Worm (Caenorhabditis elegans) whole organism, L1 larva: ENCODE data around the gene Y57A10B.7.

ENCODE experiments used
- C04F5.9 ChIP-seq: sonication (generic microtip); optimal IDR thresholded peaks from 2 replicates; lab custom pipeline; 2016; ENCODE audit warnings: missing genetic modification characterization, missing compliant biosample characterization
- C34B4.2 ChIP-seq: sonication (generic microtip); optimal IDR thresholded peaks from 2 replicates; lab custom pipeline; 2017; ENCODE audit warnings: mild to moderate bottlenecking, missing genetic modification characterization, missing compliant biosample characterization
- F16B12.6 ChIP-seq: fragments of 150-350 bp; optimal IDR thresholded peaks from 2 replicates; lab custom pipeline; 2014; ENCODE audit warnings: missing biosample characterization, missing genetic modification characterization
- Y116A8C.19 ChIP-seq: sonication (generic microtip); optimal IDR thresholded peaks from 2 replicates; lab custom pipeline; 2016; ENCODE audit warnings: missing compliant biosample characterization, missing genetic modification characterization, borderline replicate concordance
- aha-1 ChIP-seq: fragments of 150-350 bp; optimal IDR thresholded peaks from 2 replicates; lab custom pipeline; 2014; ENCODE audit warnings: missing biosample characterization, missing genetic modification characterization
- alr-1 ChIP-seq: fragments of 200-800 bp; sonication (Bioruptor generic); optimal IDR thresholded peaks from 2 replicates; lab custom pipeline; 2018; ENCODE audit warnings: borderline replicate concordance, mild to moderate bottlenecking, missing genetic modification characterization, missing compliant biosample characterization
- blmp-1 ChIP-seq: fragments of 150-350 bp; optimal IDR thresholded peaks from 2 replicates; lab custom pipeline; 2014; ENCODE audit warnings: missing biosample characterization, missing genetic modification characterization
- ceh-8 ChIP-seq: fragments of 200-800 bp; sonication (Bioruptor generic); optimal IDR thresholded peaks from 2 replicates; lab custom pipeline; 2018; ENCODE audit warnings: mild to moderate bottlenecking, missing genetic modification characterization, moderate library complexity, missing compliant biosample characterization
- ceh-82 ChIP-seq, 3 experiments: fragments of 150-350 bp in 1 of 3; sonication (generic microtip) in 2 of 3; optimal IDR thresholded peaks; 2 replicates each; lab custom pipeline; 2014 to 2017; ENCODE audit warnings: missing biosample characterization in 3 of 3, missing genetic modification characterization in 3 of 3
- ceh-90 ChIP-seq: sonication (generic microtip); optimal IDR thresholded peaks from 2 replicates; lab custom pipeline; 2016; ENCODE audit warnings: missing genetic modification characterization, missing compliant biosample characterization
- dpl-1 ChIP-seq, 3 experiments: fragments of 150-350 bp in 2 of 3; sonication (generic microtip) in 1 of 3; optimal IDR thresholded peaks; 2 replicates each; lab custom pipeline; 2014 to 2017; ENCODE audit warnings: missing biosample characterization in 3 of 3, missing genetic modification characterization in 3 of 3, missing genetic modification reagents in 3 of 3
- efl-1 ChIP-seq, 4 experiments: fragments of 150-350 bp; optimal IDR thresholded peaks in 3 of 4; peaks in 1 of 4; 1 replicate in 1 of 4; 2 replicates in 3 of 4; lab custom pipeline; 2014; ENCODE audit warnings: missing biosample characterization in 2 of 4, missing genetic modification characterization in 2 of 4, missing genetic modification reagents in 2 of 4
- egl-13 ChIP-seq: sonication (generic microtip); optimal IDR thresholded peaks from 2 replicates; lab custom pipeline; 2016; ENCODE audit warnings: missing genotype, missing genetic modification reagents, missing genetic modification characterization, missing compliant biosample characterization
- elt-2 ChIP-seq: sonication (generic microtip); optimal IDR thresholded peaks from 2 replicates; lab custom pipeline; 2016; ENCODE audit warnings: missing genetic modification characterization, mild to moderate bottlenecking, inconsistent platforms, missing compliant biosample characterization, missing genetic modification reagents
- elt-3 ChIP-seq, 6 experiments: fragments of 150-350 bp in 1 of 6; sonication (generic microtip); optimal IDR thresholded peaks; 2 replicates each; lab custom pipeline; 2017 to 2018; ENCODE audit warnings: missing biosample characterization in 6 of 6, missing genetic modification characterization in 6 of 6, inconsistent platforms in 1 of 6
- fkh-4 ChIP-seq: sonication (generic microtip); optimal IDR thresholded peaks from 2 replicates; lab custom pipeline; 2016; ENCODE audit warnings: missing compliant biosample characterization, missing genetic modification characterization, borderline replicate concordance
- hpl-2 ChIP-seq: fragments of 150-350 bp; optimal IDR thresholded peaks from 2 replicates; lab custom pipeline; 2014; ENCODE audit warnings: missing biosample characterization, missing genetic modification reagents, missing genetic modification characterization
- isw-1 ChIP-seq: fragments of 200-800 bp; sonication (Bioruptor generic); IDR thresholded peaks from 2 replicates; pipeline ENCODE4 v1.3.6; 2022; ENCODE audit warnings: missing genetic modification characterization, missing compliant biosample characterization
- lin-13 ChIP-seq: fragments of 150-350 bp; optimal IDR thresholded peaks from 2 replicates; lab custom pipeline; 2014; ENCODE audit warnings: missing biosample characterization, missing genetic modification reagents, missing genetic modification characterization
- lin-14 ChIP-seq: fragments of 200-800 bp; sonication (Bioruptor generic); optimal IDR thresholded peaks from 2 replicates; lab custom pipeline; 2018; ENCODE audit warnings: mild to moderate bottlenecking, missing genetic modification characterization, moderate library complexity, missing compliant biosample characterization
- lin-35 ChIP-seq, 2 experiments: fragments of 150-350 bp; optimal IDR thresholded peaks; 2 replicates each; lab custom pipeline; 2014; ENCODE audit warnings: missing biosample characterization in 2 of 2, missing genetic modification characterization in 2 of 2, missing genetic modification reagents in 2 of 2
- lin-39 ChIP-seq: fragments of 150-350 bp; optimal IDR thresholded peaks from 2 replicates; lab custom pipeline; 2014; ENCODE audit warnings: missing biosample characterization, missing genetic modification reagents, missing genetic modification characterization
- lsy-2 ChIP-seq, 2 experiments: fragments of 150-350 bp; optimal IDR thresholded peaks; 2 replicates each; lab custom pipeline; 2014; ENCODE audit warnings: missing biosample characterization in 2 of 2, missing genetic modification characterization in 2 of 2
- mdl-1 ChIP-seq, 2 experiments: fragments of 150-350 bp; optimal IDR thresholded peaks; 2 replicates each; lab custom pipeline; 2014 to 2017; ENCODE audit warnings: missing biosample characterization in 2 of 2, missing genetic modification characterization in 2 of 2, inconsistent platforms in 1 of 2
- mep-1 ChIP-seq: fragments of 150-350 bp; optimal IDR thresholded peaks from 2 replicates; lab custom pipeline; 2014; ENCODE audit warnings: missing biosample characterization, missing genetic modification characterization
- nhr-11 ChIP-seq: fragments of 150-350 bp; optimal IDR thresholded peaks from 2 replicates; lab custom pipeline; 2014; ENCODE audit warnings: missing biosample characterization, missing genetic modification characterization
- nhr-12 ChIP-seq: sonication (generic microtip); optimal IDR thresholded peaks from 2 replicates; lab custom pipeline; 2017; ENCODE audit warnings: missing biosample characterization, missing genetic modification characterization
- nhr-19 ChIP-seq: fragments of 200-800 bp; sonication (Bioruptor generic); conservative IDR thresholded peaks from 2 replicates; pipeline ENCODE4 v1.3.6; 2022; ENCODE audit warnings: missing genetic modification characterization, missing compliant biosample characterization
- nhr-71 ChIP-seq: sonication (generic microtip); optimal IDR thresholded peaks from 2 replicates; lab custom pipeline; 2016; ENCODE audit warnings: mild to moderate bottlenecking, missing genetic modification characterization, moderate library complexity, missing compliant biosample characterization
- nhr-76 ChIP-seq: sonication (generic microtip); optimal IDR thresholded peaks from 2 replicates; lab custom pipeline; 2017; ENCODE audit warnings: missing biosample characterization, missing genetic modification characterization
- nhr-85 ChIP-seq: sonication (generic microtip); peaks from one replicate; lab custom pipeline; 2016; ENCODE audit warnings: missing genetic modification characterization, inconsistent platforms, missing compliant biosample characterization
- rnt-1 ChIP-seq: sonication (generic microtip); optimal IDR thresholded peaks from 2 replicates; lab custom pipeline; 2016; ENCODE audit warnings: mild to moderate bottlenecking, missing genetic modification characterization, moderate library complexity, missing compliant biosample characterization
- snpc-4 ChIP-seq: fragments of 150-350 bp; optimal IDR thresholded peaks from 2 replicates; lab custom pipeline; 2014; ENCODE audit warnings: missing biosample characterization, missing genetic modification characterization
- snu-23 ChIP-seq: sonication (generic microtip); optimal IDR thresholded peaks from 2 replicates; lab custom pipeline; 2016; ENCODE audit warnings: missing genetic modification characterization, missing compliant biosample characterization
- sup-37 ChIP-seq: fragments of 200-800 bp; sonication (Bioruptor generic); optimal IDR thresholded peaks from 2 replicates; lab custom pipeline; 2018; ENCODE audit warnings: mild to moderate bottlenecking, missing genetic modification characterization, missing compliant biosample characterization
- swsn-7 ChIP-seq: sonication (generic microtip); optimal IDR thresholded peaks from 2 replicates; lab custom pipeline; 2016; ENCODE audit warnings: missing genetic modification characterization, missing compliant biosample characterization
- tbx-2 ChIP-seq: sonication (generic microtip); optimal IDR thresholded peaks from 2 replicates; lab custom pipeline; 2016; ENCODE audit warnings: missing genetic modification characterization, missing compliant biosample characterization
- unc-30 ChIP-seq: sonication (generic microtip); optimal IDR thresholded peaks from 2 replicates; lab custom pipeline; 2017; ENCODE audit warnings: missing biosample characterization, missing genetic modification characterization
- unc-98 ChIP-seq: fragments of 200-800 bp; sonication (Bioruptor generic); IDR thresholded peaks from 2 replicates; pipeline ENCODE4 v1.3.6; 2022; ENCODE audit warnings: missing genetic modification characterization, missing compliant biosample characterization
- xbp-1 ChIP-seq: sonication (generic microtip); optimal IDR thresholded peaks from 2 replicates; lab custom pipeline; 2016; ENCODE audit warnings: missing genetic modification characterization, missing compliant biosample characterization
- zag-1 ChIP-seq: fragments of 150-350 bp; optimal IDR thresholded peaks from 2 replicates; lab custom pipeline; 2014; ENCODE audit warnings: missing biosample characterization, missing genetic modification characterization
- ztf-11 ChIP-seq, 2 experiments: sonication (generic microtip); optimal IDR thresholded peaks; 2 replicates each; lab custom pipeline; 2016 to 2017; ENCODE audit warnings: missing genetic modification characterization in 2 of 2, missing biosample characterization in 1 of 2, missing compliant biosample characterization in 1 of 2
- ztf-4 ChIP-seq: fragments of 150-350 bp; optimal IDR thresholded peaks from 2 replicates; lab custom pipeline; 2014; ENCODE audit warnings: missing biosample characterization, missing genetic modification characterization

Gene Y57A10B.7

DNA sequence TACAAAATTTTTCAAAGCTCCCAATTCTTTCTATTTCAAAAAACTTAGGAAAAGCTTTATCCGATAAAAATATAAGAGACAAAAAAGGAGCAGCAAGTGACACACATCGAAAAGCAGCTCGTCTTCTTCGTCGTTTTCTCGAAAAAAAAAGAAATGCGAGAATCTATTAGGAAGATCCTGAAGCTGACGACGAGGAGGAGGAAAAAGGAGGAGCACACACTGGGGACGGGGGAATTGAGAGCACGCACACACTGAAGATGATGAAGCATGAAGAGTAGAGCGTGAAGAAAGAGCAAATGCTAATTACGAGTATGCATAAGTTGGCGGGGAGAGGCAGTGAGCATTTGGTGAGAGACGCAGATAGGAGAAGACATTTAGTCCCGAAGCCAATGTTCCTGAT is 19.7 kb downstream of the Y57A10B.7 start (continued):
- TF ChIP-seq aha-1 (tag; lab: Kevin White, UChicago): no peak
- TF ChIP-seq sup-37: no peak
- TF ChIP-seq elt-2 (tag; lab: Kevin White, UChicago): no peak
- no peak for TF ChIP-seq tbx-2 (tag; lab: Kevin White, UChicago)
- no peak for TF ChIP-seq isw-1 (GFP tag; lab: Robert Waterston, UW)
- no peak for TF ChIP-seq nhr-76
- TF ChIP-seq lsy-2 (tag; optimal IDR thresholded peaks at IDR 0.05; lab: Kevin White, UChicago): peak in 1 of 2 experiments; percentile 1
- TF ChIP-seq ceh-82 (tag; optimal IDR thresholded peaks at IDR 0.05; lab: Kevin White, UChicago): peak in 1 of 3 experiments; percentile 43
- no peak for TF ChIP-seq C34B4.2 (tag; lab: Kevin White, UChicago)
- TF ChIP-seq dpl-1 (GFP tag; optimal IDR thresholded peaks at IDR 0.05; lab: Kevin White, UChicago): no peak
- TF ChIP-seq ztf-4 (tag; lab: Kevin White, UChicago): no peak
- TF ChIP-seq nhr-19 (GFP tag; lab: Robert Waterston, UW): no peak
- no peak for TF ChIP-seq lin-13 (GFP tag; lab: Kevin White, UChicago)
- TF ChIP-seq nhr-85: no peak
- TF ChIP-seq, all 84 proteins: peak for 8

DNA sequence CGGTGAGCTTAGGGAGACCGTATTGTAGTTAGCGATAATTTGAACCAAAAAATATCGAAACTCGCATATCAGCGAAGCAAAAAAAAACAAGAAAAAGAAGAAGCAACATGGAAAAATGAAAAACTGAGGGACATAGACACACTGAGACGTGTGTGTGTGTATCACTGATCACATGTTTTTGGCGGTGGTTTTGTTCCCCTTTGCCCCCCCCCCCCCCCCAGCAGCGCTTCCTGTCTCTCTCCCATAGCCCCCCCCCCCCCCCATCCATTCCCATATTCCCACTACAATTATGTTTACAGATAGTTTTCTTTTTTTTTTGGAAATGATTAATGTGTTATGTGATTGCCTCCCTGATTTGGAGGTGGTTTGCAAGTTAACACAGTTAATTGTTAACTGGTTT is 24.4 kb downstream of the Y57A10B.7 start:
- TF ChIP-seq ztf-4 (tag; lab: Kevin White, UChicago) (no peak), swsn-7 (tag; lab: Kevin White, UChicago) (no peak), lin-14 (peak; percentile 57)

DNA sequence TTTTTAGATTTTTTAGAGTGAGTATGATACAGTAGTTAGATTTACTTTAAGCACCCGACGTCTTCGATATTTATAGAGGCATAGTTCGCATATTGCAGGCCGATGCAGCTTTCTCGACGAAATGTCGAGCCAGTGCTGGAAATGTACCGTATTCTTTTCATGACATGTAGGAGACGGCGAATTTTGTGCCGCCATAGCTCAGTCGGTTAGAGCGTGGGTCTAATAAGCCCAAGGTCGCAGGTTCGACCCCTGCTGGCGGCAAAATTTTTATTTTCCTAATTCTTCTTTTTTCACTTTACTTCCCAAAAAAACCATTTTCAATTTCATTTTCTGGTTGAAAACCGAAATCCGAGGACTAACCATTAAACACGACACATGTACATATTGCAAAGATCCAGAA is 31.3 kb downstream of the Y57A10B.7 start:
- TF ChIP-seq F16B12.6: no peak
- no peak for TF ChIP-seq ceh-90
- TF ChIP-seq dpl-1 (GFP tag; optimal IDR thresholded peaks at IDR 0.05; lab: Kevin White, UChicago): no peak
- TF ChIP-seq hpl-2 (GFP tag; lab: Kevin White, UChicago): no peak
- TF ChIP-seq mep-1 (tag; lab: Kevin White, UChicago): no peak

DNA sequence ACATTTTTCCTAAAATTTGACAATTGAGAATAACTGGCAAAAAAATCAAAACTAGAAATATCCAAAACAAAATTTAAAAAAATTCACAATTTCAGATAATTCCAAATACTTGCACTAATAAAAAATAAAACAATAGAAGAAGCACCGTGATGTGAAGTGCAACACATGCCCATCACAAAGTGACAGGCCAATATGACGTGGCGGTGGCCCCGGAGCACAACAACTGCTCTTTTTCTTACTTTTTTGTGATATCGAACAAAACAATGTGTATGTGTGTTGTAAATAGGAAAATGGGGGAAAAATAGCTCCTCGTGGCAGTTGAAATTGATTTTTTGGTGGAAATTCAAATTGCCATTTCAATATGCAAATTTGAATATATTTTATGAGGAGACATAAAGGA is 39.8 kb downstream of the Y57A10B.7 start:
- TF ChIP-seq snu-23 (GFP tag; lab: Kevin White, UChicago): peak; percentile 1
- peak in 1 of 2 experiments; percentile 25 for TF ChIP-seq lsy-2 (tag; optimal IDR thresholded peaks at IDR 0.05; lab: Kevin White, UChicago)
- no peak for TF ChIP-seq efl-1 (optimal IDR thresholded peaks at IDR 0.05; lab: Kevin White, UChicago)
- peak in 1 of 2 experiments; percentile 56 for TF ChIP-seq efl-1 (GFP tag; optimal IDR thresholded peaks at IDR 0.05 in 1 of 2; lab: Kevin White, UChicago)
- TF ChIP-seq rnt-1: peak; percentile 69
- TF ChIP-seq ceh-8 (GFP tag; lab: Kevin White, UChicago): no peak
- TF ChIP-seq elt-3 (tag; optimal IDR thresholded peaks at IDR 0.05; lab: Kevin White, UChicago): no peak
- TF ChIP-seq nhr-71 (tag; lab: Kevin White, UChicago): peak; percentile 24
- no peak for TF ChIP-seq nhr-12 (tag; lab: Kevin White, UChicago)
- TF ChIP-seq mdl-1 (tag; optimal IDR thresholded peaks at IDR 0.05; lab: Kevin White, UChicago): peak in 1 of 2 experiments; percentile 14
- TF ChIP-seq lin-14: peak; percentile 51
- TF ChIP-seq, all 84 proteins: peak for 7

DNA sequence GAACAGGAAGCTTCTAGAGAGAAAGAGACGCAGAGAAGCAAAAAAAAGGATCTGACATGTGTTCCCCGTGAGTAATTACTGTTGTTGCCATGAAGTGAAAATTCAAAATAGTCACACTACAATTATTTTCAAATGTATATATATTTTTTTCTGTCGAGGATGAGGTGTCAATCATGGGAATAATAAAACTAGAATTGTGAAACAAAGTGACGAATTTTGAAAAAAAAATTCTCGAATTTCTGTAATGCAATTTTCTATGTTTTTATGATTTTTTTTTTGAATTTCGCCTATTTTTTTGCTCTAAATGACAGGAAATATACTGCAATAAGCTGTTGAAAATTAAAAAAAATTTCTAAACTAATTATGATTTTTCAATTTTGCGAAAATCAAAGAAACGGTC is 40.5 kb downstream of the Y57A10B.7 start:
- no peak for TF ChIP-seq Y116A8C.19
- no peak for TF ChIP-seq lin-35 (GFP tag; optimal IDR thresholded peaks at IDR 0.05; lab: Kevin White, UChicago)
- no peak for TF ChIP-seq snpc-4 (tag; lab: Kevin White, UChicago)
- TF ChIP-seq unc-30 (tag; lab: Kevin White, UChicago): no peak
- TF ChIP-seq, all 84 proteins: peak for 0

DNA sequence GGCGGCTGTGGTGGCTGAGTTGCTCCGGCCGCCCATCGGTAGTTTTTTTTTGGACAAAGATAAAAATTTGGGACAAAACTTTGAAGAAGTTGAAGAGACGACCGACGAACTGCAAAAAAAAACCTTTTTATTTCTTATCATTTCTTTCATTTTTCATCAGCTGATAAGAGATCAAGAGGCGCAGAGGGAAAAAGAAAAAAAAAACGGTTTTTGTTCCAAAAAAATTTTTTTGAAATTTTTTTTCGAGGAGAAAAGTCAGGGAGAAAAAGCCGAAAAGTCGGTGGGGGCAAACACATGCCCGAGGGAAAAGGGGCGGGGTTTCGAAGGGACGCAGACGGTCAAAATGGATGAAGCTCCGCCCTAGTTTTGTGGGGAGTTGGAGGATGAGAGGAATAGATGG is 41.5 kb downstream of the Y57A10B.7 start, which contains the start of gene ras-1:
ras-1 (minus strand) TSS at position 129 of the 400 bp plus-strand sequence.
- no peak for TF ChIP-seq fkh-4 (tag; lab: Kevin White, UChicago)
- TF ChIP-seq lin-39: no peak
- TF ChIP-seq C04F5.9: no peak
- TF ChIP-seq lin-13 (GFP tag; lab: Kevin White, UChicago): no peak
- no peak for TF ChIP-seq unc-98 (GFP tag; lab: Robert Waterston, UW)
- no peak for TF ChIP-seq zag-1 (tag; lab: Kevin White, UChicago)
- peak; percentile 1 for TF ChIP-seq blmp-1 (tag; lab: Kevin White, UChicago)
- no peak for TF ChIP-seq swsn-7 (tag; lab: Kevin White, UChicago)
- TF ChIP-seq xbp-1: no peak
- TF ChIP-seq elt-2 (tag; lab: Kevin White, UChicago): peak; percentile 26
- TF ChIP-seq alr-1 (tag; lab: Kevin White, UChicago): no peak
- TF ChIP-seq nhr-71 (tag; lab: Kevin White, UChicago): no peak
- TF ChIP-seq egl-13 (tag; lab: Kevin White, UChicago): no peak
- TF ChIP-seq nhr-76: no peak
- TF ChIP-seq lsy-2 (tag; optimal IDR thresholded peaks at IDR 0.05; lab: Kevin White, UChicago): peak in 1 of 2 experiments; percentile 2
- no peak for TF ChIP-seq hpl-2 (GFP tag; lab: Kevin White, UChicago)
- no peak for TF ChIP-seq nhr-11
- TF ChIP-seq ztf-11 (tag; optimal IDR thresholded peaks at IDR 0.05; lab: Kevin White, UChicago): no peak
